Fruit fly (Drosophila melanogaster) whole organism, embryonic: ENCODE results near the gene Grx5.

Source experiments
- CG14860 ChIP-seq: fragments of 200-800 bp; sonication (Bioruptor generic); IDR thresholded peaks from 3 replicates; pipeline ENCODE4 v1.3.6; 2022; ENCODE audit warnings: missing biosample characterization, missing genetic modification characterization; ENCODE audit not compliant: partially characterized antibody
- CG5180 ChIP-seq: fragments of 200-800 bp; sonication (Bioruptor generic); optimal IDR thresholded peaks from 3 replicates; lab custom pipeline; 2017; ENCODE audit warnings: missing biosample characterization, missing genetic modification characterization, mild to moderate bottlenecking, moderate library complexity, missing genetic modification reagents
- Hand ChIP-seq: fragments of 200-800 bp; sonication (Bioruptor generic); optimal IDR thresholded peaks from 2 replicates; lab custom pipeline; 2017; ENCODE audit warnings: mild to moderate bottlenecking, missing biosample characterization, missing genetic modification reagents, missing genetic modification characterization
- Oli ChIP-seq: fragments of 200-800 bp; sonication (Bioruptor generic); optimal IDR thresholded peaks from 2 replicates; lab custom pipeline; 2018; ENCODE audit warnings: missing biosample characterization, mild to moderate bottlenecking, missing genetic modification characterization, moderate library complexity
- bigmax ChIP-seq: fragments of 200-800 bp; sonication (Bioruptor generic); optimal IDR thresholded peaks from 2 replicates; lab custom pipeline; 2018; ENCODE audit warnings: missing biosample characterization, mild to moderate bottlenecking, missing genetic modification characterization
- gro ChIP-seq: fragments of 200-800 bp; sonication (Bioruptor generic); optimal IDR thresholded peaks from 2 replicates; lab custom pipeline; 2016; ENCODE audit warnings: missing biosample characterization, missing genetic modification characterization
- her ChIP-seq: fragments of 200-800 bp; sonication (Bioruptor generic); optimal IDR thresholded peaks from 2 replicates; lab custom pipeline; 2016; ENCODE audit warnings: missing biosample characterization, missing genetic modification characterization
- p53 ChIP-seq: fragments of 200-800 bp; sonication (Bioruptor generic); optimal IDR thresholded peaks from 2 replicates; lab custom pipeline; 2016; ENCODE audit warnings: missing biosample characterization, missing genetic modification characterization
- pnt ChIP-seq: fragments of 200-800 bp; sonication (Bioruptor generic); optimal IDR thresholded peaks from 3 replicates; lab custom pipeline; 2016; ENCODE audit warnings: missing biosample characterization, missing genetic modification characterization

dm6 chrX:14853153-14853672, 15.2 kb upstream of the Grx5 start, which contains the start of gene CG9521:
- TF ChIP-seq Hand (GFP tag; lab: Kevin White, UChicago) (no peak), CG14860 (GFP tag; lab: Robert Waterston, UW) (no peak), gro (GFP tag; lab: Kevin White, UChicago) (no peak), her (no peak), p53 (GFP tag; lab: Kevin White, UChicago) (no peak), CG5180 (GFP tag; lab: Kevin White, UChicago) (no peak), Oli (tag; lab: Kevin White, UChicago) (no peak), bigmax (GFP tag; lab: Kevin White, UChicago) (no peak), pnt (GFP tag; lab: Kevin White, UChicago) (no peak)
